Comparison of ENCODE assay signal across 1 fruit fly cellular context in genomic region chr3L:4474946-4475470, dm6.
A peak's percentile ranks its signal among the peaks of the same experiment; 100 is the strongest.
TF ChIP-seq lines count a peak whose summit lies in the region.

No protein-coding gene starts in this region.

TF ChIP-seq in whole organism, embryonic, 481 proteins besides CTCF, POLR2A, EP300 and RAD21 (continued from another document):
- TF ChIP-seq CHES-1-like (GFP tag; optimal IDR thresholded peaks at IDR 0.05; lab: Kevin White, UChicago) (peak; percentile 59), Elba2 (GFP tag; optimal IDR thresholded peaks at IDR 0.05; lab: Kevin White, UChicago) (no peak), nmo (GFP tag; optimal IDR thresholded peaks at IDR 0.05; lab: Kevin White, UChicago) (peak; percentile 34), D19B (GFP tag; optimal IDR thresholded peaks at IDR 0.05; lab: Kevin White, UChicago) (peak; percentile 61), CG7987 (GFP tag; optimal IDR thresholded peaks at IDR 0.05; lab: Kevin White, UChicago) (peak; percentile 98), CG8281 (tag; optimal IDR thresholded peaks at IDR 0.05; lab: Kevin White, UChicago) (peak; percentile 63), CG31388 (GFP tag; optimal IDR thresholded peaks at IDR 0.05; lab: Kevin White, UChicago) (no peak), Pdp1 (GFP tag; optimal IDR thresholded peaks at IDR 0.05; lab: Kevin White, UChicago) (peak; percentile 39 to 66), crc (GFP tag; optimal IDR thresholded peaks at IDR 0.05; lab: Kevin White, UChicago) (peak; percentile 36), CG10321 (GFP tag; IDR thresholded peaks at IDR 0.05; lab: Robert Waterston, UW) (no peak), Poxn (GFP tag; IDR thresholded peaks at IDR 0.05; lab: Robert Waterston, UW) (no peak), gro (GFP tag; optimal IDR thresholded peaks at IDR 0.05; lab: Kevin White, UChicago) (peak; percentile 83)
